Worm (Caenorhabditis elegans): ENCODE measurements around the gene M01H9.10.
A peak's percentile ranks its signal among the peaks of the same experiment; 100 is the strongest.

The M01H9.10 gene

ce11 chrIV:4447284-4447366, 32.8 kb downstream of the M01H9.10 start, which contains the start of gene chat-1:
TSS of gene chat-1 (plus strand) at chrIV:4447331.
- TF ChIP-seq ceh-32 (tag; optimal IDR thresholded peaks at IDR 0.05; ENCODE audit: poor library complexity) (no peak), nhr-25 (tag; optimal IDR thresholded peaks at IDR 0.05; ENCODE audit: borderline replicate concordance, insufficient read depth) (no peak), nhr-48 (tag; optimal IDR thresholded peaks at IDR 0.05) (no peak), lsy-2 (tag; optimal IDR thresholded peaks at IDR 0.05) (no peak), nhr-11 (tag; optimal IDR thresholded peaks at IDR 0.05) (no peak), snpc-1.2 (GFP tag; IDR thresholded peaks at IDR 0.05) (no peak), lin-29 (GFP tag; IDR thresholded peaks at IDR 0.05) (no peak), spr-3 (GFP tag; optimal IDR thresholded peaks at IDR 0.05) (no peak), Y75B8A.6 (GFP tag; IDR thresholded peaks at IDR 0.05) (no peak), set-16 (GFP tag; IDR thresholded peaks at IDR 0.05) (no peak), zfp-3 (GFP tag; conservative IDR thresholded peaks at IDR 0.05) (no peak), nhr-76 (tag; optimal IDR thresholded peaks at IDR 0.05) (no peak), spr-1 (tag; optimal IDR thresholded peaks at IDR 0.05) (no peak), egl-27 (tag; optimal IDR thresholded peaks at IDR 0.05) (no peak), zip-2 (tag; optimal IDR thresholded peaks at IDR 0.05) (no peak), lim-7 (GFP tag; IDR thresholded peaks at IDR 0.05) (no peak)

DNA sequence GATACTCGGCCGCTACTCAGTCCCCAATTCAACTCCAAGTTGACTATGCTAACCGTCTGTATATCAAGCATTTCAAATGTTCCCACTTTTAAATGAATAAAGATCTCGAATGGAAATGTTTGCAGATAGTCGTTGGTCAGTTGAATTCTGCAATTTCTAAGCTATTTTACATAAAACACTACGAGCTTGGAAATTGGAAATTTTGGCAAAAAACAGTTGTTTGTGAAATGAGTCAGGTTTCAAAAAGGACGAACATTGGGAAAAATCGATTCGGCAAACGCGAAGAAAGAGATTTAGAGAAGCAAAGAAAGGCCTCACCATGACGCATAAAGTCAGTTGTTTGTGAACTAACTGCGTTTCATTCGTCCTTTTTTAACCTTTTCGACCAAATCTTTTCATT, 33.0 kb downstream of the M01H9.10 start:
- TF ChIP-seq pha-4 (GFP tag; IDR thresholded peaks at IDR 0.05) (peak; percentile 32; the same call in 1 of the 2 replicates), pha-4 (tag; optimal IDR thresholded peaks at IDR 0.05) (no peak), vab-7 (GFP tag; IDR thresholded peaks at IDR 0.05) (no peak), egl-43 (GFP tag; IDR thresholded peaks at IDR 0.05) (no peak; the same call in 1 of the 2 replicates), mdt-29 (GFP tag; IDR thresholded peaks at IDR 0.05) (no peak), nhr-28 (tag; optimal IDR thresholded peaks at IDR 0.05) (no peak), mdl-1 (tag; optimal IDR thresholded peaks at IDR 0.05) (no peak), T26A8.4 (GFP tag; IDR thresholded peaks at IDR 0.05) (0 out of 2 replicates have a peak, but pooled peaks have one; percentile 10), fkh-10 (GFP tag; optimal IDR thresholded peaks at IDR 0.05) (no peak), lsy-2 (tag; optimal IDR thresholded peaks at IDR 0.05) (peak; percentile 69 to 84), nhr-11 (tag; optimal IDR thresholded peaks at IDR 0.05) (no peak), ceh-32 (tag; optimal IDR thresholded peaks at IDR 0.05; ENCODE audit: poor library complexity) (no peak), hmg-1.1 (GFP tag; IDR thresholded peaks at IDR 0.05) (no peak; the same call in 1 of the 2 replicates), pqm-1 (tag; optimal IDR thresholded peaks at IDR 0.05) (no peak), nhr-111 (GFP tag; optimal IDR thresholded peaks at IDR 0.05) (no peak), zag-1 (tag; optimal IDR thresholded peaks at IDR 0.05) (no peak), sdz-12 (GFP tag; optimal IDR thresholded peaks at IDR 0.05) (no peak), mep-1 (tag; optimal IDR thresholded peaks at IDR 0.05) (peak; percentile 46), unc-39 (tag; optimal IDR thresholded peaks at IDR 0.05) (no peak), nhr-10 (tag; optimal IDR thresholded peaks at IDR 0.05) (no peak), fos-1 (tag; optimal IDR thresholded peaks at IDR 0.05) (no peak), gei-8 (GFP tag; optimal IDR thresholded peaks at IDR 0.05) (no peak), php-3 (GFP tag; IDR thresholded peaks at IDR 0.05) (no peak), nhr-48 (tag; optimal IDR thresholded peaks at IDR 0.05) (no peak), jun-1 (tag; optimal IDR thresholded peaks at IDR 0.05) (no peak), D1046.2 (GFP tag; IDR thresholded peaks at IDR 0.05) (no peak), zip-11 (GFP tag; IDR thresholded peaks at IDR 0.05) (no peak), nhr-25 (tag; optimal IDR thresholded peaks at IDR 0.05; ENCODE audit: borderline replicate concordance, insufficient read depth) (no peak), attf-4 (tag; optimal IDR thresholded peaks at IDR 0.05) (no peak), lir-3 (tag; optimal IDR thresholded peaks at IDR 0.05) (no peak), lin-38 (GFP tag; IDR thresholded peaks at IDR 0.05) (peak; percentile 50), dpl-1 (GFP tag; optimal IDR thresholded peaks at IDR 0.05) (peak; percentile 56), ama-1 (optimal IDR thresholded peaks at IDR 0.05) (peak; percentile 86), Y75B8A.6 (GFP tag; IDR thresholded peaks at IDR 0.05) (no peak), T20F7.1 (GFP tag; optimal IDR thresholded peaks at IDR 0.05) (peak; percentile 29), rbr-2 (tag; optimal IDR thresholded peaks at IDR 0.05) (no peak), R02D3.7 (tag; optimal IDR thresholded peaks at IDR 0.05) (no peak), lin-39 (tag; optimal IDR thresholded peaks at IDR 0.05) (no peak), ceh-44 (GFP tag; IDR thresholded peaks at IDR 0.05) (no peak), aly-2 (tag; optimal IDR thresholded peaks at IDR 0.05) (no peak), lin-29 (GFP tag; IDR thresholded peaks at IDR 0.05) (no peak), zip-2 (tag; optimal IDR thresholded peaks at IDR 0.05) (no peak), cey-2 (tag; optimal IDR thresholded peaks at IDR 0.05; ENCODE audit: borderline replicate concordance, insufficient read depth) (no peak)

Data from whole organism, L4 larva.